Worm (Caenorhabditis elegans) whole organism, L3 larva: ENCODE results near the gene F52H2.1.

Experiments used
- R02D3.7 ChIP-seq: fragments of 150-350 bp; optimal IDR thresholded peaks from 2 replicates; lab custom pipeline; 2014; ENCODE audit warnings: missing biosample characterization, missing genetic modification characterization
- ZK546.5 ChIP-seq: sonication (generic microtip); optimal IDR thresholded peaks from 2 replicates; lab custom pipeline; 2017; ENCODE audit warnings: missing biosample characterization, missing genetic modification characterization
- aly-2 ChIP-seq: fragments of 150-350 bp; optimal IDR thresholded peaks from 2 replicates; lab custom pipeline; 2014; ENCODE audit warnings: missing biosample characterization, missing genetic modification characterization
- ama-1 ChIP-seq: fragments of 150-350 bp; optimal IDR thresholded peaks from 2 replicates; lab custom pipeline; 2018
- ceh-28 ChIP-seq: fragments of 150-350 bp; optimal IDR thresholded peaks from 2 replicates; lab custom pipeline; 2014; ENCODE audit warnings: missing biosample characterization, missing genetic modification reagents, missing genetic modification characterization
- ceh-82 ChIP-seq: fragments of 150-350 bp; optimal IDR thresholded peaks from 2 replicates; lab custom pipeline; 2014; ENCODE audit warnings: missing biosample characterization, missing genetic modification characterization
- daf-12 ChIP-seq: fragments of 150-350 bp; optimal IDR thresholded peaks from 2 replicates; lab custom pipeline; 2014; ENCODE audit warnings: missing biosample characterization, missing genetic modification reagents, missing genetic modification characterization
- egl-27 ChIP-seq: sonication (generic microtip); optimal IDR thresholded peaks from 4 replicates; lab custom pipeline; 2017; ENCODE audit warnings: missing biosample characterization, missing genetic modification reagents, missing genetic modification characterization
- egl-5 ChIP-seq: fragments of 150-350 bp; optimal IDR thresholded peaks from 2 replicates; lab custom pipeline; 2017; ENCODE audit warnings: missing biosample characterization, missing genetic modification reagents, missing genetic modification characterization, inconsistent platforms
- elt-2 ChIP-seq: sonication (generic microtip); optimal IDR thresholded peaks from 2 replicates; lab custom pipeline; 2016; ENCODE audit warnings: missing genetic modification reagents, mild to moderate bottlenecking, missing genetic modification characterization, missing compliant biosample characterization
- elt-3 ChIP-seq, 3 experiments: fragments of 150-350 bp in 1 of 3; sonication (generic microtip) in 2 of 3; optimal IDR thresholded peaks; 2 replicates in 2 of 3; 4 replicates in 1 of 3; lab custom pipeline; 2014 to 2017; ENCODE audit warnings: missing biosample characterization in 3 of 3, missing genetic modification characterization in 3 of 3
- eor-1 ChIP-seq, 2 experiments: fragments of 150-350 bp; optimal IDR thresholded peaks; 2 replicates each; lab custom pipeline; 2014 to 2018; ENCODE audit warnings: missing biosample characterization in 2 of 2, missing genetic modification characterization in 2 of 2
- fkh-10 ChIP-seq: sonication (generic microtip); optimal IDR thresholded peaks from 2 replicates; lab custom pipeline; 2017; ENCODE audit warnings: missing biosample characterization, missing genetic modification reagents, missing genetic modification characterization
- fkh-2 ChIP-seq: fragments of 150-350 bp; optimal IDR thresholded peaks from 2 replicates; lab custom pipeline; 2014; ENCODE audit warnings: missing biosample characterization, missing genetic modification reagents, missing genetic modification characterization
- fos-1 ChIP-seq: fragments of 150-350 bp; optimal IDR thresholded peaks from 2 replicates; lab custom pipeline; 2014; ENCODE audit warnings: missing biosample characterization, missing genetic modification characterization
- hmg-11 ChIP-seq: sonication (generic microtip); optimal IDR thresholded peaks from 2 replicates; lab custom pipeline; 2016; ENCODE audit warnings: missing genetic modification characterization, missing compliant biosample characterization
- jun-1 ChIP-seq: fragments of 150-350 bp; optimal IDR thresholded peaks from 2 replicates; lab custom pipeline; 2014; ENCODE audit warnings: missing biosample characterization, missing genetic modification reagents, missing genetic modification characterization
- lin-15B ChIP-seq: fragments of 150-350 bp; optimal IDR thresholded peaks from 2 replicates; lab custom pipeline; 2014; ENCODE audit warnings: missing biosample characterization, missing genetic modification characterization
- lin-39 ChIP-seq: fragments of 150-350 bp; optimal IDR thresholded peaks from 2 replicates; lab custom pipeline; 2018; ENCODE audit warnings: missing biosample characterization, missing genetic modification reagents, missing genetic modification characterization
- lsy-12 ChIP-seq: sonication (generic microtip); optimal IDR thresholded peaks from 2 replicates; lab custom pipeline; 2016; ENCODE audit warnings: mild to moderate bottlenecking, missing genetic modification characterization, missing compliant biosample characterization
- mdl-1 ChIP-seq: fragments of 150-350 bp; optimal IDR thresholded peaks from 2 replicates; lab custom pipeline; 2014; ENCODE audit warnings: missing biosample characterization, missing genetic modification characterization
- nfya-1 ChIP-seq: sonication (generic microtip); optimal IDR thresholded peaks from 2 replicates; lab custom pipeline; 2017; ENCODE audit warnings: missing genetic modification characterization, mild to moderate bottlenecking, missing compliant biosample characterization, antibody characterized with exemption, moderate library complexity; ENCODE audit not compliant: insufficient read depth
- nhr-23 ChIP-seq: fragments of 150-350 bp; optimal IDR thresholded peaks from 2 replicates; lab custom pipeline; 2014; ENCODE audit warnings: missing biosample characterization, missing genetic modification reagents, missing genetic modification characterization
- nhr-25 ChIP-seq: sonication (generic microtip); optimal IDR thresholded peaks from 2 replicates; lab custom pipeline; 2017; ENCODE audit warnings: missing biosample characterization, missing genetic modification characterization
- nhr-28 ChIP-seq: fragments of 150-350 bp; optimal IDR thresholded peaks from 2 replicates; lab custom pipeline; 2014; ENCODE audit warnings: missing biosample characterization, missing genetic modification characterization
- nhr-43 ChIP-seq: sonication (generic microtip); optimal IDR thresholded peaks from 2 replicates; lab custom pipeline; 2016; ENCODE audit warnings: mild to moderate bottlenecking, missing genetic modification characterization, missing compliant biosample characterization; ENCODE audit not compliant: poor library complexity, severe bottlenecking
- nhr-67 ChIP-seq: fragments of 150-350 bp; optimal IDR thresholded peaks from 2 replicates; lab custom pipeline; 2014; ENCODE audit warnings: missing biosample characterization, missing genetic modification characterization
- nhr-76 ChIP-seq: fragments of 150-350 bp; sonication (generic microtip); optimal IDR thresholded peaks from 5 replicates; lab custom pipeline; 2014; ENCODE audit warnings: missing biosample characterization, missing genetic modification characterization
- nhr-77 ChIP-seq: fragments of 150-350 bp; optimal IDR thresholded peaks from 2 replicates; lab custom pipeline; 2014; ENCODE audit warnings: missing biosample characterization, missing genetic modification characterization
- pha-4 ChIP-seq: fragments of 150-350 bp; optimal IDR thresholded peaks from 2 replicates; lab custom pipeline; 2014; ENCODE audit warnings: missing biosample characterization, missing genetic modification reagents, missing genetic modification characterization
- pqm-1 ChIP-seq: fragments of 150-350 bp; optimal IDR thresholded peaks from 2 replicates; lab custom pipeline; 2017; ENCODE audit warnings: missing biosample characterization, missing genetic modification characterization, inconsistent platforms
- sea-2 ChIP-seq: fragments of 150-350 bp; sonication (generic microtip); optimal IDR thresholded peaks from 4 replicates; lab custom pipeline; 2014; ENCODE audit warnings: missing biosample characterization, missing genetic modification reagents, missing genetic modification characterization
- skn-1 ChIP-seq: fragments of 150-350 bp; optimal IDR thresholded peaks from 2 replicates; lab custom pipeline; 2014; ENCODE audit warnings: missing biosample characterization, missing genetic modification characterization
- tbx-2 ChIP-seq: sonication (generic microtip); optimal IDR thresholded peaks from 2 replicates; lab custom pipeline; 2016; ENCODE audit warnings: mild to moderate bottlenecking, missing genetic modification characterization, missing compliant biosample characterization
- unc-39 ChIP-seq: sonication (generic microtip); optimal IDR thresholded peaks from 4 replicates; lab custom pipeline; 2017; ENCODE audit warnings: missing biosample characterization, missing genetic modification characterization
- zag-1 ChIP-seq: fragments of 150-350 bp; optimal IDR thresholded peaks from 2 replicates; lab custom pipeline; 2014; ENCODE audit warnings: missing biosample characterization, missing genetic modification characterization
- ztf-11 ChIP-seq: fragments of 150-350 bp; optimal IDR thresholded peaks from 2 replicates; lab custom pipeline; 2014; ENCODE audit warnings: missing biosample characterization, missing genetic modification characterization
- ztf-4 ChIP-seq: fragments of 150-350 bp; optimal IDR thresholded peaks from 2 replicates; lab custom pipeline; 2014; ENCODE audit warnings: missing biosample characterization, missing genetic modification characterization

F52H2.1 gene

DNA sequence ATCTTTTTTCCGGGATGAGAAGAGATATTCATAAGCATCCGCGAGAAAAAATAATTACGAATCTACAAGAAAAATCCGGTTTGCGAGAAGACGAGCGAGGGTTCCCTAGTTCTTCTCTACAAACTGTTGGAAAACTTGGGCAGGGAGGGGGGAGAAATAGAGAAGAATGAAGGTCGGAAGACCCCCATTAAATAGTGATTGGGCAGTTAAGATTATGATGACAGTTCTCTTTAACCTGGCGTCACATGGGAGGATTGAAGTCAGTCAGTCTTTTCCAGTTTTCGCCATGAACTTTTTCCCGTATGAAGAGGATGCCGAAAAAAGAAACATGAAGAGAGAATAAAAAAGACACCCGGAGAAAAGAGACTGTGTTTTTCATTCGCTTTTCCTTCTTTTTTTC, 17.9 kb downstream of the F52H2.1 start:
- TF ChIP-seq R02D3.7 (tag; lab: Kevin White, UChicago) (no peak), nhr-25 (tag; lab: Kevin White, UChicago) (peak; percentile 86), nhr-43 (tag; lab: Kevin White, UChicago) (peak; percentile 71), ztf-11 (tag; lab: Kevin White, UChicago) (no peak), mdl-1 (tag; lab: Kevin White, UChicago) (peak; percentile 1), pha-4 (tag; lab: Kevin White, UChicago) (no peak), nfya-1 (peak; percentile 23), fkh-10 (GFP tag; lab: Kevin White, UChicago) (no peak), egl-5 (tag; lab: Kevin White, UChicago) (peak; percentile 76), eor-1 (tag; optimal IDR thresholded peaks at IDR 0.05; lab: Kevin White, UChicago) (no peak), jun-1 (peak; percentile 13), tbx-2 (peak; percentile 15), elt-3 (tag; optimal IDR thresholded peaks at IDR 0.05; lab: Kevin White, UChicago) (peak in 1 of 3 experiments; percentile 25), nhr-23 (tag; lab: Kevin White, UChicago) (peak; percentile 89), lsy-12 (tag; lab: Kevin White, UChicago) (peak; percentile 15), ama-1 (lab: Kevin White, UChicago) (peak; percentile 67)

DNA sequence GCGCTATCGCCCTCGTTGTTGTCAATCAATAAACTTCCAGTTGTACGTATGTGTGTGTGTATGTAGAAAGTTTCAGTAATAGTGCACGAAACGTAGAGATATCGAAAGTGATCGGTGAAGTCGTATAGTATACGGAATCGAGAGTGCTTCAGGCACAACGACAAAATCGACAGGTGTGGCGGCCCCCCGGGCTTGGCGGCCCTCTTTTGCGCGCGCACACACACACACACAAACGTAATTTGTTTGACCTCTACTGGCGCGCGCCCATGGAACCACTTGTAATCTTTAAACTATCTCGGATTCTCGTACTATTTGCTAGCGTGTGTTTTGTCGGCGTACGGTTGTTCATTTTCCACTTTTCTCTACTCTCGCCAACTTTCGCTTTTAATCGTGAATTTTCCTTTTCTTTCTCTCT, 18.7 kb downstream of the F52H2.1 start:
- TF ChIP-seq jun-1, result peak; percentile 40
- peak; percentile 68 for TF ChIP-seq nhr-43 (tag; lab: Kevin White, UChicago)
- TF ChIP-seq lsy-12 (tag; lab: Kevin White, UChicago), result peak; percentile 53
- TF ChIP-seq pha-4 (tag; lab: Kevin White, UChicago), result peak; percentile 50
- TF ChIP-seq pqm-1 (tag; lab: Kevin White, UChicago), result no peak
- TF ChIP-seq mdl-1 (tag; lab: Kevin White, UChicago), result no peak
- TF ChIP-seq ztf-4 (tag; lab: Kevin White, UChicago), result peak; percentile 42
- TF ChIP-seq ZK546.5, result no peak
- TF ChIP-seq nhr-25 (tag; lab: Kevin White, UChicago), result peak; percentile 90
- TF ChIP-seq fkh-2 (tag; lab: Kevin White, UChicago), result no peak
- TF ChIP-seq lin-15B (tag; lab: Kevin White, UChicago), result no peak
- no peak for TF ChIP-seq nhr-77 (tag; lab: Kevin White, UChicago)
- TF ChIP-seq egl-5 (tag; lab: Kevin White, UChicago), result no peak
- TF ChIP-seq nhr-67 (tag; lab: Kevin White, UChicago), result no peak
- TF ChIP-seq skn-1 (tag; lab: Kevin White, UChicago), result no peak
- peak; percentile 64 for TF ChIP-seq lin-39 (tag; lab: Kevin White, UChicago)
- no peak for TF ChIP-seq ama-1 (lab: Kevin White, UChicago)
- peak; percentile 62 for TF ChIP-seq ceh-28 (tag; lab: Kevin White, UChicago)
- peak; percentile 87 for TF ChIP-seq nhr-23 (tag; lab: Kevin White, UChicago)
- no peak for TF ChIP-seq egl-27
- no peak for TF ChIP-seq daf-12 (tag; lab: Kevin White, UChicago)
- TF ChIP-seq tbx-2, result peak; percentile 7
- TF ChIP-seq nhr-28, result no peak
- TF ChIP-seq elt-2 (tag; lab: Kevin White, UChicago), result peak; percentile 41
- TF ChIP-seq unc-39 (tag; lab: Kevin White, UChicago), result no peak
- TF ChIP-seq nhr-76 (tag; lab: Kevin White, UChicago), result no peak
- peak; percentile 67 for TF ChIP-seq hmg-11 (tag; lab: Kevin White, UChicago)
- TF ChIP-seq zag-1 (tag; lab: Kevin White, UChicago), result no peak
- TF ChIP-seq fkh-10 (GFP tag; lab: Kevin White, UChicago), result no peak
- TF ChIP-seq eor-1 (tag; optimal IDR thresholded peaks at IDR 0.05; lab: Kevin White, UChicago), result no peak
- no peak for TF ChIP-seq elt-3 (tag; optimal IDR thresholded peaks at IDR 0.05; lab: Kevin White, UChicago)
- TF ChIP-seq nfya-1, result peak; percentile 38
- TF ChIP-seq sea-2, result no peak
- no peak for TF ChIP-seq aly-2 (tag; lab: Kevin White, UChicago)
- TF ChIP-seq R02D3.7 (tag; lab: Kevin White, UChicago), result no peak
- TF ChIP-seq fos-1 (tag; lab: Kevin White, UChicago), result peak; percentile 17

ce11 chrX:2592670-2593280, 19.9 kb downstream of the F52H2.1 start:
- TF ChIP-seq pha-4 (tag; lab: Kevin White, UChicago) (peak; percentile 42), ZK546.5 (no peak), ceh-82 (tag; lab: Kevin White, UChicago) (no peak), ztf-11 (tag; lab: Kevin White, UChicago) (no peak), aly-2 (tag; lab: Kevin White, UChicago) (no peak), elt-2 (tag; lab: Kevin White, UChicago) (peak; percentile 32), ztf-4 (tag; lab: Kevin White, UChicago) (peak; percentile 11), ama-1 (lab: Kevin White, UChicago) (peak; percentile 73), nhr-67 (tag; lab: Kevin White, UChicago) (no peak), lin-15B (tag; lab: Kevin White, UChicago) (no peak), egl-5 (tag; lab: Kevin White, UChicago) (peak; percentile 13), nfya-1 (peak; percentile 6), lsy-12 (tag; lab: Kevin White, UChicago) (no peak)
- TF ChIP-seq, all 47 proteins: peak for 6
